Worm (Caenorhabditis elegans) whole organism, midembryonic: ENCODE results near the gene R07E5.6.
A peak's percentile ranks its signal among the peaks of the same experiment; 100 is the strongest.

Experiments
- T22C8.4 ChIP-seq: fragments of 200-800 bp; sonication (Bioruptor generic); IDR thresholded peaks from 2 replicates; pipeline ENCODE4 v1.3.6; 2022; ENCODE audit warnings: missing genetic modification characterization, missing compliant biosample characterization
- cog-1 ChIP-seq: sonication (generic microtip); optimal IDR thresholded peaks from 2 replicates; lab custom pipeline; 2016; ENCODE audit warnings: missing genetic modification characterization, missing compliant biosample characterization
- flt-1 ChIP-seq: fragments of 200-800 bp; sonication (Bioruptor generic); IDR thresholded peaks from 2 replicates; pipeline ENCODE4 v1.3.6; 2022; ENCODE audit warnings: missing genetic modification characterization, missing compliant biosample characterization
- klf-2 ChIP-seq: fragments of 200-800 bp; sonication (Bioruptor generic); conservative IDR thresholded peaks from 2 replicates; pipeline ENCODE4 v1.3.6; 2022; ENCODE audit warnings: missing genetic modification reagents, missing genetic modification characterization, missing compliant biosample characterization
- med-1 ChIP-seq: sonication (generic microtip); optimal IDR thresholded peaks from 2 replicates; lab custom pipeline; 2017; ENCODE audit warnings: missing genetic modification characterization, mild to moderate bottlenecking, missing compliant biosample characterization, antibody characterized with exemption, missing genetic modification reagents; ENCODE audit not compliant: insufficient read depth
- ref-1 ChIP-seq: fragments of 200-800 bp; sonication (Bioruptor generic); conservative IDR thresholded peaks from 2 replicates; pipeline ENCODE4 v1.3.6; 2022; ENCODE audit warnings: missing genetic modification reagents, missing genetic modification characterization, missing compliant biosample characterization
- tab-1 ChIP-seq: fragments of 200-800 bp; sonication (Bioruptor generic); IDR thresholded peaks from 2 replicates; pipeline ENCODE4 v1.3.6; 2022; ENCODE audit warnings: missing genetic modification characterization, missing compliant biosample characterization
- ztf-23 ChIP-seq: fragments of 200-800 bp; sonication (Bioruptor generic); IDR thresholded peaks from 2 replicates; pipeline ENCODE4 v1.3.6; 2022; ENCODE audit warnings: missing genetic modification reagents, missing genetic modification characterization, missing compliant biosample characterization
- ztf-29 ChIP-seq: fragments of 200-800 bp; sonication (Bioruptor generic); IDR thresholded peaks from 2 replicates; pipeline ENCODE4 v1.3.6; 2022; ENCODE audit warnings: missing genetic modification reagents, missing genetic modification characterization, missing compliant biosample characterization

The R07E5.6 gene

DNA sequence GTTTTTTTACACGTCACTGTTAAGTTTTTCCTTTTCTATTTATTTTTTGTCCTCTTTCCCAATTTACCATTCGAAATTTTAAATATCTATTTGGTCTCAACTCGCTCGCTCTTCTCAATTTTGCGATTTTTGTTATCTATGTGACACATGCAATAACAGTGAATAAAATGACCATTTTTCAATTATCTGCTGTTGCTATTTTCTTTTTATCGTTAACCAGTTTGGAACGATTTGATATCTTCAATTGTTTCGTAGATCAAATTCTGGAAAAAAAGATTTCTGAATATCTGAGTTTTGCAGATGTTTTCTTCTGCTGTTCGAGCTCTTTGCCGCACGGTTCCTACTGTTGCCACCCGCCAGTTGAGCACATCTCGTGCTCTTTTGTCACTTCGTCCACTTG is 8.6 kb downstream of the R07E5.6 start, which contains the start of gene prdx-3:
TSS of gene prdx-3 (plus strand) at position 301 of the 400 bp plus-strand sequence.
- TF ChIP-seq ztf-29 (GFP tag; lab: Robert Waterston, UW) (no peak), flt-1 (no peak), tab-1 (GFP tag; lab: Robert Waterston, UW) (no peak), T22C8.4 (GFP tag; lab: Robert Waterston, UW) (no peak), ref-1 (GFP tag; lab: Robert Waterston, UW) (no peak), cog-1 (no peak), klf-2 (GFP tag; lab: Robert Waterston, UW) (no peak), ztf-23 (no peak), med-1 (no peak)

ce11 chrIII:4408251-4408650 is 9.7 kb downstream of the R07E5.6 start, which contains the start of gene gpch-1:
TSS of gene gpch-1 (plus strand) at chrIII:4408551.
- no peak for TF ChIP-seq cog-1

DNA sequence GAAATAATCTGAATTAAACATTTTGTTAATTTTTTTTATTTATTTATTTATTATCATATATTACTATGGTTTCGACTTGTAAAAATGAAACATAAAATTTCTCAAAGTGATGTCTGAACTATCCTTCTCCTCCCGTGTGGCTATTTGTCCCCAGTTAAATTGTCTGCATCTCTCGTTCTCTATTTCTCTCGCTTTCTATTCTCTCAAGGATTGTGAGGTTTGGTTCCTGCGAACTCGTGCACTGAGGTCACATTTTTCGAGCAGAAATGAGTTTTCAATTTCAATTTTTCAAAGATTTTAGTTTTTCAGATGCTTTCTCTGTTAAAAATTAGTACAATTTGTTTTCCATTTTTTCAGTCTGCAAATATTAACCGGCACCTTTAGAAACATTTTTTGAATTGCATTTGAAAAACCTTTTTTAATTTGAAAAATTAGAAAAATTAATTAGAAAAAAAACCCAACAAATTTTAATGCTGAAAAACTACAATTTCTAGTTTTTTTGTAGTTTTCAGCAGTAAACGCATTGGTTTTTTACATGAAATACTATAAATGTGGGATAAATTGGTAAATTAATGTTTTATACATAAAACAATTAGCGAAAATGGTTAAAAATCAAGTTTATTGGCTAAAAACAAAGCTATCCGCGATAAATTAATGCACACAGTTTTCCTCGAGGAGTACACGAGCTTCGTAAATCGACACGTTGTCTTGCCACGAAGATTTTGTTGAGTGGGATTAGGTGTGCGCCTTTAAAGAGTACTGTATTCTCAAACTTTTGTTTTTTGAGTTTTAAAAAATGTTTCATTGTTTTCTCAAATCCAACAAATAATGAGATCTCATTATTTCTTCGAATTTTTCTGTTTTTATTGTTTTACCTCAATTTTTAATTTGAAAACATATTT is 13.8 kb downstream of the R07E5.6 start:
- TF ChIP-seq ztf-23: no peak
- TF ChIP-seq ref-1 (GFP tag; lab: Robert Waterston, UW): no peak
- no peak for TF ChIP-seq flt-1
- no peak for TF ChIP-seq tab-1 (GFP tag; lab: Robert Waterston, UW)
- no peak for TF ChIP-seq T22C8.4 (GFP tag; lab: Robert Waterston, UW)
- no peak for TF ChIP-seq cog-1
- no peak for TF ChIP-seq ztf-29 (GFP tag; lab: Robert Waterston, UW)
- no peak for TF ChIP-seq klf-2 (GFP tag; lab: Robert Waterston, UW)
- TF ChIP-seq med-1: no peak

DNA sequence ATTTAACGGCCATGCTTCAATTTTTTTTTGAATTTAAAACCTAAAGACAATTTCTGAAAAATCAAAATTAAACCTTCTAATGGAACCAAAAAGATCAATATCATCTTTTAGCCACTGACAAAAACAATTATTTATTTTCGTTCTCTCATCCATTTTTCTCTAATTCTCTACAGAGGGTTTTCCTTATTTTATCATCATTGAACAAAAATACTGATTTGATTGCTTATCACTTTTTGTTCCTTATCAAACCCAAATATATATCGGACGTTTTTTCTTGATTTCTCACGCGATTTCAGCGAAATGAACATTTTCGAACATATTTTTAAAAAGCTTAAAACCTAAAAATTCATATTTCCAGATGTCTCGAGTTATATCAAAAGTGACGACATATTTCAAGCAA is 14.5 kb downstream of the R07E5.6 start, which contains the start of gene mpc-1:
TSS of gene mpc-1 (plus strand) at position 359 of the 400 bp plus-strand sequence.
- TF ChIP-seq T22C8.4 (GFP tag; lab: Robert Waterston, UW) (no peak), med-1 (no peak), cog-1 (no peak)

- TF ChIP-seq tab-1 (GFP tag; lab: Robert Waterston, UW) (peak; percentile 80), klf-2 (GFP tag; lab: Robert Waterston, UW) (peak; percentile 68), ref-1 (GFP tag; lab: Robert Waterston, UW) (peak; percentile 64), flt-1 (peak; percentile 84), T22C8.4 (GFP tag; lab: Robert Waterston, UW) (peak; percentile 64), ztf-23 (peak; percentile 77)
Observed at ce11 chrIII:4414041-4414440, 15.5 kb downstream of the R07E5.6 start.

- no peak for TF ChIP-seq T22C8.4 (GFP tag; lab: Robert Waterston, UW)
- no peak for TF ChIP-seq cog-1
- no peak for TF ChIP-seq tab-1 (GFP tag; lab: Robert Waterston, UW)
- no peak for TF ChIP-seq med-1
- no peak for TF ChIP-seq ztf-23
- no peak for TF ChIP-seq ref-1 (GFP tag; lab: Robert Waterston, UW)
- no peak for TF ChIP-seq klf-2 (GFP tag; lab: Robert Waterston, UW)
- TF ChIP-seq ztf-29 (GFP tag; lab: Robert Waterston, UW): no peak
- TF ChIP-seq flt-1: no peak
Observed at ce11 chrIII:4415135-4415534, 16.6 kb downstream of the R07E5.6 start, which contains the start of gene R07E5.11. TSS of gene R07E5.11 (minus strand) at chrIII:4415235.

- TF ChIP-seq ztf-23: no peak
Observed at ce11 chrIII:4417956-4418355, 19.4 kb downstream of the R07E5.6 start, which contains the start of the genes R07E5.19 and pdcd-2. TSS of gene R07E5.19 (minus strand) at chrIII:4418056. TSS of gene pdcd-2 (minus strand) at chrIII:4418057.

DNA sequence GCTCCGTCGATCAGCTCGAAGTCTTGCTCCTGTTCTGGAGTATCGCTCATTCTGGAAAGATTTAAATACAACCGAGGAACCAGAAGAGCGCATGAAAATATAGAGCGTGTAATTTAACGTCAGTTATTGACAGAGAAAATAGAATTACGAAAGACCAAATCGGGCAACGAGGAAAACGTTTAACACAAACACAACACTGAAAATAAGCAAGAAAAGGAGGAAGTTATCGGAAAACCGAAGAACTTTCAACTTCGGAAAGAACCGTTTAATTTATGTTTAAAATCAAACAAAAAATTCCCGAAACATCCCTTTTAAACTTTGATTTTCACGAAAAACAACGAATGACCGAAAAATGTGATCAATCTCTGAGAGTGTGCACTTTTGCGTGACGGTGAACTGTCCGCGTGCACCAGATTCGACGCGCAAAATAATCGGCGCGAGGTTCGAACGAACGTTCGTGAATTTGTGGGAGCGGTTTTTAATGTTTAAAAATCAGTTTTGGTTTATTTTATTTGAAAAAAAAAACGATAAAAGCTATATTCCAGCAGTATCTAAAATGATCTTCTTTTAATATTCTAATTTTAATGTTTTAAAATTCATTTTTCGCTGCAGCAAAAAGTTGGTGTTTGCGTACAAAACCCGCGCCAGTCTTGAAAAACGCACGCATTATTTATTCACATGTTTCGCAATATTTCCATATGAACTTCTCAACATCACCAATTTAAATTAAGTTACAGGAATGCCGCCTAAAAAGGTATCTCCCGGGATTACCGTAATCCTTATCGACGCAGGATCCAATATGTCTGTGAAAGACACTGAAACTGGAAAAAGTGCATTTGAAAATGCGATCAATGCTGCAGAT is 20.8 kb downstream of the R07E5.6 start, which contains the start of the genes R07E5.7 and cku-80:
TSS of gene R07E5.7 (minus strand) at position 51 of the 862 bp plus-strand sequence.
TSS of gene cku-80 (plus strand) at position 732 of the 862 bp plus-strand sequence.
- TF ChIP-seq flt-1: no peak
- TF ChIP-seq ztf-23: peak; percentile 50; the same call in 1 of the 2 replicates
- no peak for TF ChIP-seq T22C8.4 (GFP tag; lab: Robert Waterston, UW)
- no peak for TF ChIP-seq med-1
- TF ChIP-seq klf-2 (GFP tag; lab: Robert Waterston, UW): no peak
- no peak; the same call in 1 of the 2 replicates for TF ChIP-seq tab-1 (GFP tag; lab: Robert Waterston, UW)
- TF ChIP-seq cog-1: peak; percentile 7
- TF ChIP-seq ref-1 (GFP tag; lab: Robert Waterston, UW): no peak

- peak; percentile 83 for TF ChIP-seq klf-2 (GFP tag; lab: Robert Waterston, UW)
- peak; percentile 93 for TF ChIP-seq tab-1 (GFP tag; lab: Robert Waterston, UW)
- peak; percentile 91 for TF ChIP-seq ztf-23
- TF ChIP-seq ztf-29 (GFP tag; lab: Robert Waterston, UW): peak; percentile 87
- peak; percentile 87 for TF ChIP-seq T22C8.4 (GFP tag; lab: Robert Waterston, UW)
- TF ChIP-seq ref-1 (GFP tag; lab: Robert Waterston, UW): peak; percentile 76
- TF ChIP-seq flt-1: peak; percentile 95
Observed at ce11 chrIII:4426711-4427218, 28.2 kb downstream of the R07E5.6 start.
